Fruit fly (Drosophila melanogaster) whole organism, adult: ENCODE data around the gene CG14805.

Experiments
- CG11617 ChIP-seq: fragments of 200-800 bp; sonication (Bioruptor generic); optimal IDR thresholded peaks from 2 replicates; lab custom pipeline; 2017; ENCODE audit warnings: mild to moderate bottlenecking, missing biosample characterization, missing genetic modification reagents, missing genetic modification characterization
- kay ChIP-seq: fragments of 200-800 bp; sonication (Bioruptor generic); peaks from one replicate; lab custom pipeline; 2016; ENCODE audit warnings: missing biosample characterization, missing genetic modification characterization, borderline replicate concordance
- pad ChIP-seq: fragments of 200-800 bp; sonication (Bioruptor generic); optimal IDR thresholded peaks from 3 replicates; lab custom pipeline; 2017; ENCODE audit warnings: missing biosample characterization, missing genetic modification characterization, mild to moderate bottlenecking, moderate library complexity, missing genetic modification reagents

DNA sequence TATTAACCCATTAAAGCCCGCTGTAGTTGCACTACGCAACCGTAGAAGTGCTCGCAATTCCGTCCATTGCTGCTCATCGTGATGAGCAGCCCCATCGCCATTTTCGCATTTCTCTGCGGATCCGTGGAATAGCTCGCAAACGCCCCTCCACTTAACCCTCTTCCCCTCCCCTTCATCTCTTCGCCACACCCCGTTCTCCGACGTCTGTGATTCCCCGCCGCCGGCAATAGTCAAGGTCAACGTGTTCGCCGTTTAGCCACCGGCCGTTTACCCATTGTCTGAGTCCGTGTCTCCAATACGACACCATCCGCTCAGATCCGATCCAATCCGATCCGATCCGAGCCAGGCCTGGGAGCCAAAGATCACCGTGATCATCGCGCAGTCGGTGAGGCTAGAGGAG, 30.7 kb upstream of the CG14805 start:
- TF ChIP-seq pad (GFP tag; lab: Kevin White, UChicago) = no peak
- TF ChIP-seq kay (GFP tag; lab: Kevin White, UChicago) = no peak
- no peak for TF ChIP-seq CG11617
